Fruit fly (Drosophila melanogaster): Measurements from ENCODE around the gene Pi4KIIIalpha.

DNA sequence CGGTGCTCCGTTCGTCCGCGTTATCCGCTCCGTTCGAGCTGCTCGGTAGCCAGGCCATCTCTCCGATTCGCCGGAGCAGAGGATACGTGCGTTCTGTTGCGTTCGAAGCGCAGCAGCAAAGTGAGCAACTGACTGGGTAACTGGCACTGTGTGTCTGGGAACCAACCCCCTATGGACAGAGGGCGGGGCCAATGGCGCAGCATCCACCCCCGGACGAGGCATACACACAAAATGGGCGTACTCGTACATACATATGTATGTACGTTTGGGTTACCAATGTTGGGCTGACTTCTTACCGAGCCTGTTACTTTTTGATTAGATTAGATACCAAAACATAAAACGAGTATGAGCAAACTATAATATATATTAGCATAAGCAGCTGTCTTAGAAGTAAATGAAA lies 57.0 kb downstream of the Pi4KIIIalpha start, which contains the start of gene HLH3B:
- no peak for TF ChIP-seq psq (optimal IDR thresholded peaks at IDR 0.05)
- TF ChIP-seq Dll (optimal IDR thresholded peaks at IDR 0.05), result no peak

All from whole organism.